Worm (Caenorhabditis elegans): Measurements from ENCODE around the gene ZK1236.9.

Gene ZK1236.9

DNA sequence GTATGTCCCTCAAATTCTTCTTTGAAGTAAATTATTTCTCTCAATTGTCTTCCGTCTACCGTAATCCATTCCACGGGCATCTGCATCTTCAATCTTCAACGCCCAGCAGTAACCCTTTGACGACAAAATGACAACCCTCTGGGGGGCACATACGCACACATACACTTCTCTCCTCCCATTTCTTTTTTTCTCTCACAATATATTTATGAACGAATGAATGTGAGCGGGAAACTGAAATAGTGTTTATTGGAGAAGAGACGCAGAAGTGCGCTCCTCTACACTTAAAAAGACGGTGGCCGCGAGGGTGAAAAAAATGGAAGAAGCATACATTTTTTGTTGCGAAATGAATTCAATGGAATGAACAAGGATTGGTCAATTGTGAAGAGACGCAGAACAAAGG is 23.0 kb downstream of the ZK1236.9 start:
- TF ChIP-seq lin-32 (GFP tag; optimal IDR thresholded peaks at IDR 0.05) (no peak), nhr-12 (tag; optimal IDR thresholded peaks at IDR 0.05) (no peak), ham-2 (GFP tag; optimal IDR thresholded peaks at IDR 0.05) (peak; percentile 30), mep-1 (tag; optimal IDR thresholded peaks at IDR 0.05) (peak; percentile 74), cnd-1 (tag; optimal IDR thresholded peaks at IDR 0.05) (no peak), ztf-11 (tag; optimal IDR thresholded peaks at IDR 0.05) (no peak), unc-120 (tag; optimal IDR thresholded peaks at IDR 0.05; ENCODE audit: poor library complexity, severe bottlenecking) (peak; percentile 31), ceh-39 (tag; optimal IDR thresholded peaks at IDR 0.05) (no peak), nhr-237 (tag; optimal IDR thresholded peaks at IDR 0.05) (peak; percentile 47), lsy-2 (tag; optimal IDR thresholded peaks at IDR 0.05) (peak; percentile 80), lin-13 (tag; optimal IDR thresholded peaks at IDR 0.05) (no peak), nhr-28 (tag; optimal IDR thresholded peaks at IDR 0.05) (no peak), M03D4.4 (tag; optimal IDR thresholded peaks at IDR 0.05) (no peak), nhr-76 (tag; optimal IDR thresholded peaks at IDR 0.05) (no peak), tbx-8 (GFP tag; optimal IDR thresholded peaks at IDR 0.05) (no peak), nhr-2 (tag; optimal IDR thresholded peaks at IDR 0.05) (peak; percentile 30), flh-1 (GFP tag; optimal IDR thresholded peaks at IDR 0.05) (no peak), zip-8 (tag; optimal IDR thresholded peaks at IDR 0.05) (no peak), unc-62 (GFP tag; optimal IDR thresholded peaks at IDR 0.05) (peak; percentile 90), sem-2 (GFP tag; optimal IDR thresholded peaks at IDR 0.05) (no peak), snpc-4 (tag; optimal IDR thresholded peaks at IDR 0.05) (no peak), elt-3 (tag; optimal IDR thresholded peaks at IDR 0.05) (no peak), ceh-43 (GFP tag; optimal IDR thresholded peaks at IDR 0.05) (no peak), ceh-83 (GFP tag; optimal IDR thresholded peaks at IDR 0.05) (no peak), bed-3 (GFP tag; optimal IDR thresholded peaks at IDR 0.05) (no peak), pha-4 (tag; optimal IDR thresholded peaks at IDR 0.05) (no peak), elt-1 (tag; optimal IDR thresholded peaks at IDR 0.05; ENCODE audit: borderline replicate concordance, insufficient read depth) (no peak), hlh-1 (tag; optimal IDR thresholded peaks at IDR 0.05) (peak; percentile 70), blmp-1 (tag; optimal IDR thresholded peaks at IDR 0.05) (no peak), unc-39 (tag; optimal IDR thresholded peaks at IDR 0.05) (no peak), ces-1 (GFP tag; optimal IDR thresholded peaks at IDR 0.05) (peak; percentile 77), mab-5 (tag; optimal IDR thresholded peaks at IDR 0.05) (no peak), drap-1 (GFP tag; optimal IDR thresholded peaks at IDR 0.05) (peak; percentile 5), mls-2 (tag; optimal IDR thresholded peaks at IDR 0.05) (peak; percentile 62), sptf-1 (tag; optimal IDR thresholded peaks at IDR 0.05) (peak; percentile 46)

DNA sequence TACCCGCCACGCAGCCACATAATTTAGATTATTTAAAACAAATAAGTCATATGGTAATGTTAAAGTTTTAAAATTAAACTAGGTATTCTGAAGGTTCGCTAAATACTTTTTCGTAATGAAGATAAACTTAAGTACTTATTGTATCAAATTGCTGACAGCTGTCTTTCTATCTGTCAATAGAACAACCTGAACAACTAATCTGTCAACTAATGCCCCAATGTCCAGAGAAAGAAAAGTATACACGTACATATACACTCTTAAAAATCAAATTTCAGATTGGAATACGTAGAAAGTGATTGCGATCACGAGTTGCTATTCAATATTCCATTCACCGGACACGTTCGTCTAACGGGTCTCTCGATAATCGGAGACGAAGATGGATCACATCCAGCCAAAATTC is 24.2 kb downstream of the ZK1236.9 start:
- peak; percentile 50 for TF ChIP-seq unc-62 (GFP tag; optimal IDR thresholded peaks at IDR 0.05)
- no peak for TF ChIP-seq pha-4 (tag; optimal IDR thresholded peaks at IDR 0.05)

DNA sequence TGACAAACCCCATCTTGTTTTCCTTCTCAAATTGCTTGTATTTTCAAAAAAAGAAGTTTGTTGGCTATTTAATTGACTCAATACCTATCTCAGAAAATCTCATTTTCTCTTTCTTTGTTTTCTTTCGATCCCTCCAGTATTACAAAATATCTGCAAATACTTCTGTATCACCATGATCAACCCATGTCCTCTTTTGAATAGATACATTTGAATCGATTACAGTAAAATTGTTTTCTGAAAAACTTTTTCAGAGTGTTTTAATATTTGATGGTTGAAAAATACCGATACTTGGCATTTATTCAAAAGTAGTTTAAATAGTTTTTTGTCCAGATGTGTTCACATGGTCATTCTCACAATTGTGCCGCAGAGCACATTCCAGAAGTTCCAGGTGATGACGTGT is 25.8 kb downstream of the ZK1236.9 start, which contains the start of gene ZK353.9:
TSS of gene ZK353.9 (plus strand) at position 331 of the 400 bp plus-strand sequence.
- TF ChIP-seq M03D4.4 (tag; optimal IDR thresholded peaks at IDR 0.05) (no peak), lin-13 (tag; optimal IDR thresholded peaks at IDR 0.05) (no peak), nhr-76 (tag; optimal IDR thresholded peaks at IDR 0.05) (no peak), hlh-1 (tag; optimal IDR thresholded peaks at IDR 0.05) (no peak), sem-2 (GFP tag; optimal IDR thresholded peaks at IDR 0.05) (no peak), cnd-1 (tag; optimal IDR thresholded peaks at IDR 0.05) (no peak), ceh-83 (GFP tag; optimal IDR thresholded peaks at IDR 0.05) (no peak), unc-39 (tag; optimal IDR thresholded peaks at IDR 0.05) (no peak), snpc-4 (tag; optimal IDR thresholded peaks at IDR 0.05) (no peak), sptf-1 (tag; optimal IDR thresholded peaks at IDR 0.05) (no peak), ham-2 (GFP tag; optimal IDR thresholded peaks at IDR 0.05) (no peak), ceh-43 (GFP tag; optimal IDR thresholded peaks at IDR 0.05) (no peak), ceh-39 (tag; optimal IDR thresholded peaks at IDR 0.05) (no peak)

DNA sequence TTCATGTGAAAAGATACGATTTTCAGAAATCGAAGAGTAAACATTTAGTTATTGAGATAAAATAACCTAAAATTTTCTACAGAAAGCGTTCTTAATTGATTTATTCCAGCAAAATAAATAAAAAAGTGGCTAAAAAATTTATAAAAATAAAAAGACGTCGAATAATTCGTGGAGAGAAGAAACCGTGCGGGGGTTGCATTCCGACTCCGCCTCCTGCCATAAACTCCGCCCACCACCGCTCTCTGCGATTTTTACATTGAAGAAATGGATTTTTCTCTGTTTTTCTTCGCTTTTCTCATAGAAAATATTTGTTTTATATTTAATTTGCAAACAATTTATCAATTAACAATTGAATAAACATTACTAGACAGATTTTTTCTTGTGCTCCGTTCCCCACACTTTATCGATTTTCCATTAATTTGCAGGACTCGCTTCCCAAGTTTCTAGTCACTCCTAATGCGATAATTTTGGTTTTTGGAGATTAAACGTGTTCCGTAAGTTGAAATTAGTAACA is 29.5 kb downstream of the ZK1236.9 start, which contains the start of the genes ubxn-4 and cyy-1:
TSS of gene ubxn-4 (minus strand) at position 114 of the 514 bp plus-strand sequence.
TSS of gene cyy-1 (plus strand) at position 426 of the 514 bp plus-strand sequence.
- peak; percentile 44 for TF ChIP-seq mep-1 (tag; optimal IDR thresholded peaks at IDR 0.05)
- TF ChIP-seq ces-1 (GFP tag; optimal IDR thresholded peaks at IDR 0.05), result peak; percentile 42
- no peak for TF ChIP-seq elt-1 (tag; optimal IDR thresholded peaks at IDR 0.05; ENCODE audit: borderline replicate concordance, insufficient read depth)
- peak; percentile 42 for TF ChIP-seq lsy-2 (tag; optimal IDR thresholded peaks at IDR 0.05)

Data from whole organism, mixed stage, embryonic.